Worm (Caenorhabditis elegans) whole organism, L3 larva: ENCODE measurements around the gene ZK402.1.
A peak's percentile ranks its signal among the peaks of the same experiment; 100 is the strongest.

Experiments
- ZK546.5 ChIP-seq: sonication (generic microtip); optimal IDR thresholded peaks from 2 replicates; lab custom pipeline; 2017; ENCODE audit warnings: missing biosample characterization, missing genetic modification characterization
- aly-2 ChIP-seq: fragments of 150-350 bp; optimal IDR thresholded peaks from 2 replicates; lab custom pipeline; 2014; ENCODE audit warnings: missing biosample characterization, missing genetic modification characterization
- ama-1 ChIP-seq: fragments of 150-350 bp; optimal IDR thresholded peaks from 2 replicates; lab custom pipeline; 2018
- ceh-16 ChIP-seq: sonication (generic microtip); optimal IDR thresholded peaks from 2 replicates; lab custom pipeline; 2017; ENCODE audit warnings: missing biosample characterization, missing genetic modification characterization
- ceh-28 ChIP-seq: fragments of 150-350 bp; optimal IDR thresholded peaks from 2 replicates; lab custom pipeline; 2014; ENCODE audit warnings: missing biosample characterization, missing genetic modification reagents, missing genetic modification characterization
- ceh-82 ChIP-seq: fragments of 150-350 bp; optimal IDR thresholded peaks from 2 replicates; lab custom pipeline; 2014; ENCODE audit warnings: missing biosample characterization, missing genetic modification characterization
- ceh-9 ChIP-seq: sonication (generic microtip); optimal IDR thresholded peaks from 2 replicates; lab custom pipeline; 2018; ENCODE audit warnings: missing biosample characterization, missing genetic modification characterization
- daf-12 ChIP-seq: fragments of 150-350 bp; optimal IDR thresholded peaks from 2 replicates; lab custom pipeline; 2014; ENCODE audit warnings: missing biosample characterization, missing genetic modification reagents, missing genetic modification characterization
- egl-27 ChIP-seq: sonication (generic microtip); optimal IDR thresholded peaks from 4 replicates; lab custom pipeline; 2017; ENCODE audit warnings: missing biosample characterization, missing genetic modification reagents, missing genetic modification characterization
- egl-5 ChIP-seq: fragments of 150-350 bp; optimal IDR thresholded peaks from 2 replicates; lab custom pipeline; 2017; ENCODE audit warnings: missing biosample characterization, missing genetic modification reagents, missing genetic modification characterization, inconsistent platforms
- elt-1 ChIP-seq: fragments of 150-350 bp; optimal IDR thresholded peaks from 2 replicates; lab custom pipeline; 2014; ENCODE audit warnings: missing biosample characterization, missing genetic modification characterization
- elt-2 ChIP-seq: sonication (generic microtip); optimal IDR thresholded peaks from 2 replicates; lab custom pipeline; 2016; ENCODE audit warnings: missing genetic modification reagents, mild to moderate bottlenecking, missing genetic modification characterization, missing compliant biosample characterization
- elt-3 ChIP-seq, 3 experiments: fragments of 150-350 bp in 1 of 3; sonication (generic microtip) in 2 of 3; optimal IDR thresholded peaks; 2 replicates in 2 of 3; 4 replicates in 1 of 3; lab custom pipeline; 2014 to 2017; ENCODE audit warnings: missing biosample characterization in 3 of 3, missing genetic modification characterization in 3 of 3
- eor-1 ChIP-seq, 2 experiments: fragments of 150-350 bp; optimal IDR thresholded peaks; 2 replicates each; lab custom pipeline; 2014 to 2018; ENCODE audit warnings: missing biosample characterization in 2 of 2, missing genetic modification characterization in 2 of 2
- fkh-2 ChIP-seq: fragments of 150-350 bp; optimal IDR thresholded peaks from 2 replicates; lab custom pipeline; 2014; ENCODE audit warnings: missing biosample characterization, missing genetic modification reagents, missing genetic modification characterization
- fos-1 ChIP-seq: fragments of 150-350 bp; optimal IDR thresholded peaks from 2 replicates; lab custom pipeline; 2014; ENCODE audit warnings: missing biosample characterization, missing genetic modification characterization
- hmg-11 ChIP-seq: sonication (generic microtip); optimal IDR thresholded peaks from 2 replicates; lab custom pipeline; 2016; ENCODE audit warnings: missing genetic modification characterization, missing compliant biosample characterization
- jun-1 ChIP-seq: fragments of 150-350 bp; optimal IDR thresholded peaks from 2 replicates; lab custom pipeline; 2014; ENCODE audit warnings: missing biosample characterization, missing genetic modification reagents, missing genetic modification characterization
- lin-15B ChIP-seq: fragments of 150-350 bp; optimal IDR thresholded peaks from 2 replicates; lab custom pipeline; 2014; ENCODE audit warnings: missing biosample characterization, missing genetic modification characterization
- lin-39 ChIP-seq: fragments of 150-350 bp; optimal IDR thresholded peaks from 2 replicates; lab custom pipeline; 2018; ENCODE audit warnings: missing biosample characterization, missing genetic modification reagents, missing genetic modification characterization
- lsy-12 ChIP-seq: sonication (generic microtip); optimal IDR thresholded peaks from 2 replicates; lab custom pipeline; 2016; ENCODE audit warnings: mild to moderate bottlenecking, missing genetic modification characterization, missing compliant biosample characterization
- mdl-1 ChIP-seq: fragments of 150-350 bp; optimal IDR thresholded peaks from 2 replicates; lab custom pipeline; 2014; ENCODE audit warnings: missing biosample characterization, missing genetic modification characterization
- mml-1 ChIP-seq: fragments of 150-350 bp; sonication (generic microtip); optimal IDR thresholded peaks from 3 replicates; lab custom pipeline; 2014; ENCODE audit warnings: missing biosample characterization, missing genetic modification characterization
- nfya-1 ChIP-seq: sonication (generic microtip); optimal IDR thresholded peaks from 2 replicates; lab custom pipeline; 2017; ENCODE audit warnings: missing genetic modification characterization, mild to moderate bottlenecking, missing compliant biosample characterization, antibody characterized with exemption, moderate library complexity; ENCODE audit not compliant: insufficient read depth
- nhr-11 ChIP-seq: fragments of 150-350 bp; optimal IDR thresholded peaks from 2 replicates; lab custom pipeline; 2014; ENCODE audit warnings: missing biosample characterization, missing genetic modification characterization
- nhr-23 ChIP-seq: fragments of 150-350 bp; optimal IDR thresholded peaks from 2 replicates; lab custom pipeline; 2014; ENCODE audit warnings: missing biosample characterization, missing genetic modification reagents, missing genetic modification characterization
- nhr-237 ChIP-seq: fragments of 150-350 bp; optimal IDR thresholded peaks from 2 replicates; lab custom pipeline; 2014; ENCODE audit warnings: missing biosample characterization, missing genetic modification characterization
- nhr-25 ChIP-seq: sonication (generic microtip); optimal IDR thresholded peaks from 2 replicates; lab custom pipeline; 2017; ENCODE audit warnings: missing biosample characterization, missing genetic modification characterization
- nhr-28 ChIP-seq: fragments of 150-350 bp; optimal IDR thresholded peaks from 2 replicates; lab custom pipeline; 2014; ENCODE audit warnings: missing biosample characterization, missing genetic modification characterization
- nhr-43 ChIP-seq: sonication (generic microtip); optimal IDR thresholded peaks from 2 replicates; lab custom pipeline; 2016; ENCODE audit warnings: mild to moderate bottlenecking, missing genetic modification characterization, missing compliant biosample characterization; ENCODE audit not compliant: poor library complexity, severe bottlenecking
- nhr-76 ChIP-seq: fragments of 150-350 bp; sonication (generic microtip); optimal IDR thresholded peaks from 5 replicates; lab custom pipeline; 2014; ENCODE audit warnings: missing biosample characterization, missing genetic modification characterization
- nhr-77 ChIP-seq: fragments of 150-350 bp; optimal IDR thresholded peaks from 2 replicates; lab custom pipeline; 2014; ENCODE audit warnings: missing biosample characterization, missing genetic modification characterization
- pha-4 ChIP-seq: fragments of 150-350 bp; optimal IDR thresholded peaks from 2 replicates; lab custom pipeline; 2014; ENCODE audit warnings: missing biosample characterization, missing genetic modification reagents, missing genetic modification characterization
- pqm-1 ChIP-seq: fragments of 150-350 bp; optimal IDR thresholded peaks from 2 replicates; lab custom pipeline; 2017; ENCODE audit warnings: missing biosample characterization, missing genetic modification characterization, inconsistent platforms
- snpc-4 ChIP-seq: fragments of 150-350 bp; optimal IDR thresholded peaks from 2 replicates; lab custom pipeline; 2014; ENCODE audit warnings: missing biosample characterization, missing genetic modification characterization
- tbx-2 ChIP-seq: sonication (generic microtip); optimal IDR thresholded peaks from 2 replicates; lab custom pipeline; 2016; ENCODE audit warnings: mild to moderate bottlenecking, missing genetic modification characterization, missing compliant biosample characterization
- unc-39 ChIP-seq: sonication (generic microtip); optimal IDR thresholded peaks from 4 replicates; lab custom pipeline; 2017; ENCODE audit warnings: missing biosample characterization, missing genetic modification characterization
- unc-62 ChIP-seq: fragments of 150-350 bp; sonication (generic microtip); optimal IDR thresholded peaks from 4 replicates; lab custom pipeline; 2014; ENCODE audit warnings: missing biosample characterization, missing genetic modification reagents, missing genetic modification characterization
- zag-1 ChIP-seq: fragments of 150-350 bp; optimal IDR thresholded peaks from 2 replicates; lab custom pipeline; 2014; ENCODE audit warnings: missing biosample characterization, missing genetic modification characterization

The ZK402.1 gene

DNA sequence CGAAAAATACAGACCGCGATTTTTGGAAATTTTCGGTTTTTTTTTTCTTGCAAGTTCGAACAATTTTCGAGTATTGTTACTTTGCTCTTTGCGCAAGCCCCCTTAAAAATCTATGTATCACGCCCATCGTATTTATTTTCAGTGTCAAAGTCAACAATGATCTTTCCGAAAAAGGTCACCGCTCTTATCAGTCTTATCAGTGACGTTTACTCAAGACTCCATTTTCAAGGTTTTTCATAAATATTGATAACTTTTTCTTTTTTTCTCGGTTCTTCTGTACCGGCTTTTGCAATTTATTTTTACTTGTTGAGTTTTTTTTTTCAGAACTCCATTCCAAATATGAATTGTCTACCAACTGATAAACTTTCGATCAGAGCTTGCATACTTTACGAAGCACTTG is 32.4 kb upstream of the ZK402.1 start, which contains the start of gene fbxa-190:
TSS of gene fbxa-190 (plus strand) at position 325 of the 400 bp plus-strand sequence.
- TF ChIP-seq pha-4 (tag; lab: Kevin White, UChicago), result peak; percentile 41
- peak; percentile 67 for TF ChIP-seq elt-2
- peak; percentile 77 for TF ChIP-seq pqm-1
- no peak for TF ChIP-seq nhr-25 (tag; lab: Kevin White, UChicago)

DNA sequence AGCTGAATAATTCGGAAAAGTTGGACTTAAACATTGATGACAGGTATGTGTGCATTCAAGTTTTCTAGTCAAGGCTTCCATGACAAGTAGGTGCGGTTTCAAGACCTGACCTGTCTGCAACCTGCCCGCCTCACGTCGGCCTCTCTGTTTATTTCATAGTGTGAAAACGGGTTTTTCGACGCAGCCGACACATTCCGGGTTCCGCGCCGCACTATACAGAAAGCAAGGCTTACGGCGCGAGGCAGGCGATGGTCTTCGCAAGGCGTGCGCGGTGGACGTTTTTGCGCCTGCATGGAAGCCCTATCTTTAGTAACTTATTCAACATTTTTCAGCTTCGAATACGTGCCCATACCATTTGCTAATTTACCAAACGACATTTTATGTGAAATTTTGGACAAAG is 31.6 kb upstream of the ZK402.1 start:
- TF ChIP-seq egl-5 (tag; lab: Kevin White, UChicago) (no peak), snpc-4 (tag; lab: Kevin White, UChicago) (no peak), ZK546.5 (tag; lab: Kevin White, UChicago) (no peak), aly-2 (tag; lab: Kevin White, UChicago) (no peak), lin-15B (no peak), elt-3 (tag; optimal IDR thresholded peaks at IDR 0.05; lab: Kevin White, UChicago) (no peak), nhr-76 (tag; lab: Kevin White, UChicago) (no peak), nfya-1 (tag; lab: Kevin White, UChicago) (no peak), unc-62 (GFP tag; lab: Kevin White, UChicago) (no peak), nhr-11 (tag; lab: Kevin White, UChicago) (no peak), nhr-25 (tag; lab: Kevin White, UChicago) (no peak), unc-39 (tag; lab: Kevin White, UChicago) (no peak), ama-1 (lab: Kevin White, UChicago) (no peak), mdl-1 (tag; lab: Kevin White, UChicago) (no peak), ceh-82 (tag; lab: Kevin White, UChicago) (no peak), daf-12 (tag; lab: Kevin White, UChicago) (no peak), pqm-1 (no peak), egl-27 (tag; lab: Kevin White, UChicago) (no peak), ceh-9 (no peak), fkh-2 (tag; lab: Kevin White, UChicago) (no peak)

DNA sequence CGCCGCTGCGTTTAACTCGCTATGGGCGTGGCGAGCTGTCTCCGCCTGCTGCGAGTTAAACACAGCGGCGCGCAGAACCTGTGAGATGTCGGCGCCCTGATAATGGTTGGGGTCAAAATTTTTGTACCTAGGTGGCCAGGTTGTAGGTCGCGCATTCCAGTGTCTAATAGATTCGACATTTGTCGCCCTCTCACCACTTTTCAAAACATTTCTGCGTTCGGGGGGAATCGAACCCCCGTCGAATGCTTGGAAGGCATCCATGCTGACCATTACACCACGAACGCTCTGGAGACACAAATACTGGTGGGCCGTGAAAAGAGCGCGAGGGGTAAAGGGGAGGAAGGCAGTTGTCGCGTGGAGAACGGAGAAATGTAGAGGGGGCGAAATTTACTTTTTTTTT is 24.7 kb upstream of the ZK402.1 start:
- TF ChIP-seq lsy-12 (peak; percentile 2), lin-15B (no peak), pha-4 (tag; lab: Kevin White, UChicago) (peak; percentile 53), nhr-76 (tag; lab: Kevin White, UChicago) (no peak), egl-5 (tag; lab: Kevin White, UChicago) (peak; percentile 48), nhr-43 (peak; percentile 76), jun-1 (tag; lab: Kevin White, UChicago) (peak; percentile 44), mml-1 (no peak), elt-3 (tag; optimal IDR thresholded peaks at IDR 0.05; lab: Kevin White, UChicago) (no peak), nhr-237 (no peak), hmg-11 (tag; lab: Kevin White, UChicago) (peak; percentile 90), fkh-2 (tag; lab: Kevin White, UChicago) (no peak), eor-1 (tag; optimal IDR thresholded peaks at IDR 0.05; lab: Kevin White, UChicago) (no peak), unc-39 (tag; lab: Kevin White, UChicago) (no peak), ceh-16 (no peak), nhr-25 (tag; lab: Kevin White, UChicago) (peak; percentile 53), lin-39 (tag; lab: Kevin White, UChicago) (no peak), nfya-1 (tag; lab: Kevin White, UChicago) (peak; percentile 34), aly-2 (tag; lab: Kevin White, UChicago) (no peak), ceh-28 (peak; percentile 29), nhr-77 (tag; lab: Kevin White, UChicago) (peak; percentile 16), pqm-1 (no peak), elt-2 (peak; percentile 32), elt-1 (tag; lab: Kevin White, UChicago) (no peak), tbx-2 (peak; percentile 81), nhr-23 (tag; lab: Kevin White, UChicago) (peak; percentile 47), zag-1 (tag; lab: Kevin White, UChicago) (no peak), nhr-28 (tag; lab: Kevin White, UChicago) (no peak), egl-27 (tag; lab: Kevin White, UChicago) (no peak), fos-1 (tag; lab: Kevin White, UChicago) (no peak)
